Fruit fly (Drosophila melanogaster) whole organism, embryonic: ENCODE measurements around the gene CG15891.
A peak's percentile ranks its signal among the peaks of the same experiment; 100 is the strongest.

ENCODE experiments used
- Abd-B ChIP-seq: fragments of 200-800 bp; sonication (Bioruptor generic); optimal IDR thresholded peaks from 2 replicates; lab custom pipeline; 2018; ENCODE audit warnings: missing biosample characterization, mild to moderate bottlenecking, missing genetic modification characterization, moderate library complexity
- Adf1 ChIP-seq: fragments of 200-800 bp; sonication (Bioruptor generic); IDR thresholded peaks from 2 replicates; pipeline ENCODE4 v1.3.6; 2022; ENCODE audit warnings: missing biosample characterization, missing genetic modification characterization
- CG12104 ChIP-seq: fragments of 200-800 bp; sonication (Bioruptor generic); optimal IDR thresholded peaks from 3 replicates; lab custom pipeline; 2016; ENCODE audit warnings: missing biosample characterization, missing genetic modification characterization
- CG12744 ChIP-seq: fragments of 200-800 bp; sonication (Bioruptor generic); optimal IDR thresholded peaks from 2 replicates; lab custom pipeline; 2016; ENCODE audit warnings: missing biosample characterization, missing genetic modification characterization
- CG13624 ChIP-seq: fragments of 200-800 bp; sonication (Bioruptor generic); optimal IDR thresholded peaks from 2 replicates; lab custom pipeline; 2016; ENCODE audit warnings: missing biosample characterization, missing genetic modification characterization
- CG16815 ChIP-seq: fragments of 200-800 bp; sonication (Bioruptor generic); optimal IDR thresholded peaks from 3 replicates; lab custom pipeline; 2017; ENCODE audit warnings: missing biosample characterization, mild to moderate bottlenecking, missing genetic modification characterization
- CG16863 ChIP-seq: fragments of 200-800 bp; sonication (Bioruptor generic); optimal IDR thresholded peaks from 3 replicates; lab custom pipeline; 2016; ENCODE audit warnings: missing biosample characterization, missing genetic modification characterization
- CG17802 ChIP-seq: fragments of 200-800 bp; sonication (Bioruptor generic); optimal IDR thresholded peaks from 2 replicates; lab custom pipeline; 2018; ENCODE audit warnings: missing biosample characterization, mild to moderate bottlenecking, missing genetic modification characterization, moderate library complexity
- CG18619 ChIP-seq: fragments of 200-800 bp; sonication (Bioruptor generic); optimal IDR thresholded peaks from 3 replicates; lab custom pipeline; 2017; ENCODE audit warnings: missing biosample characterization, mild to moderate bottlenecking, missing genetic modification characterization
- CG33557 ChIP-seq: fragments of 200-800 bp; sonication (Bioruptor generic); optimal IDR thresholded peaks from 2 replicates; lab custom pipeline; 2019; ENCODE audit warnings: missing biosample characterization, mild to moderate bottlenecking, missing genetic modification characterization, moderate library complexity
- CG42726 ChIP-seq: fragments of 200-800 bp; sonication (Bioruptor generic); IDR thresholded peaks from 2 replicates; pipeline ENCODE4 v1.3.6; 2022; ENCODE audit warnings: missing biosample characterization, missing genetic modification characterization; ENCODE audit not compliant: partially characterized antibody
- CG7357 ChIP-seq: fragments of 200-800 bp; sonication (Bioruptor generic); IDR thresholded peaks from 3 replicates; pipeline ENCODE4 v1.3.6; 2022; ENCODE audit warnings: missing biosample characterization, missing genetic modification characterization
- CG7963 ChIP-seq: fragments of 200-800 bp; sonication (Bioruptor generic); IDR thresholded peaks from 3 replicates; pipeline ENCODE4 v1.3.6; 2022; ENCODE audit warnings: missing biosample characterization, missing genetic modification characterization; ENCODE audit not compliant: partially characterized antibody
- CrebB ChIP-seq: fragments of 200-800 bp; sonication (Bioruptor generic); optimal IDR thresholded peaks from 3 replicates; lab custom pipeline; 2018; ENCODE audit warnings: missing biosample characterization, mild to moderate bottlenecking, missing genetic modification characterization
- Elba2 ChIP-seq: fragments of 200-800 bp; sonication (Bioruptor generic); optimal IDR thresholded peaks from 3 replicates; lab custom pipeline; 2016; ENCODE audit warnings: missing biosample characterization, missing genetic modification characterization
- Fer1 ChIP-seq: fragments of 200-800 bp; sonication (Bioruptor generic); optimal IDR thresholded peaks from 2 replicates; lab custom pipeline; 2017; ENCODE audit warnings: missing biosample characterization, mild to moderate bottlenecking, missing genetic modification characterization
- Fer3 ChIP-seq: fragments of 200-800 bp; sonication (Bioruptor generic); optimal IDR thresholded peaks from 2 replicates; lab custom pipeline; 2018; ENCODE audit warnings: missing biosample characterization, mild to moderate bottlenecking, missing genetic modification characterization, moderate library complexity
- Hmr ChIP-seq: fragments of 200-800 bp; sonication (Bioruptor generic); optimal IDR thresholded peaks from 3 replicates; lab custom pipeline; 2017; ENCODE audit warnings: mild to moderate bottlenecking, missing biosample characterization, missing genetic modification reagents, missing genetic modification characterization
- Kr ChIP-seq: fragments of 200-800 bp; sonication (Bioruptor generic); optimal IDR thresholded peaks from 2 replicates; lab custom pipeline; 2017; ENCODE audit warnings: missing biosample characterization, mild to moderate bottlenecking, missing genetic modification characterization
- MBD-R2 ChIP-seq: fragments of 200-800 bp; sonication (Bioruptor generic); IDR thresholded peaks from 2 replicates; pipeline ENCODE4 v1.3.6; 2022; ENCODE audit warnings: missing biosample characterization, missing genetic modification characterization
- Med ChIP-seq: fragments of 200-800 bp; sonication (Bioruptor generic); peaks from one replicate; lab custom pipeline; 2016; ENCODE audit warnings: missing biosample characterization, missing genetic modification characterization, mild to moderate bottlenecking, inconsistent platforms, moderate library complexity
- PHDP ChIP-seq: fragments of 200-800 bp; sonication (Bioruptor generic); optimal IDR thresholded peaks from 3 replicates; lab custom pipeline; 2018; ENCODE audit warnings: missing biosample characterization, mild to moderate bottlenecking, missing genetic modification characterization, moderate library complexity
- Ptx1 ChIP-seq: fragments of 200-800 bp; sonication (Bioruptor generic); IDR thresholded peaks from 2 replicates; pipeline ENCODE4 v1.3.6; 2022; ENCODE audit warnings: missing biosample characterization, missing genetic modification characterization
- Six4 ChIP-seq: fragments of 200-800 bp; sonication (Bioruptor generic); optimal IDR thresholded peaks from 2 replicates; lab custom pipeline; 2016; ENCODE audit warnings: missing biosample characterization, missing genetic modification characterization
- Sox102F ChIP-seq: fragments of 200-800 bp; sonication (Bioruptor generic); optimal IDR thresholded peaks from 2 replicates; lab custom pipeline; 2018; ENCODE audit warnings: missing biosample characterization, mild to moderate bottlenecking, missing genetic modification characterization, moderate library complexity
- Stat92E ChIP-seq, 3 experiments: fragments of >200 bp in 2 of 3; fragments of 200-800 bp in 1 of 3; sonication (Bioruptor generic) in 1 of 3; optimal IDR thresholded peaks; 2 replicates each; lab custom pipeline; 2017 to 2019; ENCODE audit warnings: missing biosample characterization in 3 of 3, missing genetic modification characterization in 3 of 3, mild to moderate bottlenecking in 1 of 3, moderate library complexity in 1 of 3
- Taf1 ChIP-seq: fragments of 200-800 bp; sonication (Bioruptor generic); IDR thresholded peaks from 2 replicates; pipeline ENCODE4 v1.3.6; 2022; ENCODE audit warnings: missing biosample characterization, missing genetic modification characterization
- ara ChIP-seq: fragments of 200-800 bp; sonication (Bioruptor generic); IDR thresholded peaks from 2 replicates; pipeline ENCODE4 v1.3.6; 2022; ENCODE audit warnings: missing biosample characterization, missing genetic modification characterization
- ash1 ChIP-seq: fragments of 200-800 bp; sonication (Bioruptor generic); optimal IDR thresholded peaks from 2 replicates; lab custom pipeline; 2018; ENCODE audit warnings: missing biosample characterization, mild to moderate bottlenecking, missing genetic modification characterization
- ato ChIP-seq: fragments of 200-800 bp; sonication (Bioruptor generic); IDR thresholded peaks from 2 replicates; pipeline ENCODE4 v1.3.6; 2022; ENCODE audit warnings: missing biosample characterization, missing genetic modification characterization; ENCODE audit not compliant: partially characterized antibody
- bowl ChIP-seq: fragments of 200-800 bp; sonication (Bioruptor generic); IDR thresholded peaks from 2 replicates; pipeline ENCODE4 v1.3.6; 2022; ENCODE audit warnings: missing biosample characterization, missing genetic modification characterization
- croc ChIP-seq: fragments of 200-800 bp; sonication (Bioruptor generic); conservative IDR thresholded peaks from 3 replicates; pipeline ENCODE4 v1.3.6; 2022; ENCODE audit warnings: missing biosample characterization, missing genetic modification characterization
- dati ChIP-seq: fragments of 200-800 bp; sonication (Bioruptor generic); IDR thresholded peaks from 2 replicates; pipeline ENCODE4 v1.3.6; 2022; ENCODE audit warnings: missing biosample characterization, missing genetic modification characterization
- dmrt11E ChIP-seq: fragments of 200-800 bp; sonication (Bioruptor generic); optimal IDR thresholded peaks from 3 replicates; lab custom pipeline; 2018; ENCODE audit warnings: missing biosample characterization, mild to moderate bottlenecking, missing genetic modification characterization, moderate library complexity
- gsb ChIP-seq: fragments of 200-800 bp; sonication (Bioruptor generic); IDR thresholded peaks from 2 replicates; pipeline ENCODE4 v1.3.6; 2022; ENCODE audit warnings: missing biosample characterization, missing genetic modification characterization
- inv ChIP-seq: fragments of 200-800 bp; sonication (Bioruptor generic); IDR thresholded peaks from 2 replicates; pipeline ENCODE4 v1.3.6; 2022; ENCODE audit warnings: missing biosample characterization, missing genetic modification characterization; ENCODE audit not compliant: partially characterized antibody
- jumu ChIP-seq: fragments of 200-800 bp; sonication (Bioruptor generic); optimal IDR thresholded peaks from 3 replicates; lab custom pipeline; 2016; ENCODE audit warnings: missing biosample characterization, missing genetic modification characterization
- lab ChIP-seq: fragments of 200-800 bp; sonication (Bioruptor generic); optimal IDR thresholded peaks from 3 replicates; lab custom pipeline; 2017; ENCODE audit warnings: missing biosample characterization, missing genetic modification characterization, mild to moderate bottlenecking, moderate library complexity, missing genetic modification reagents
- luna ChIP-seq: fragments of 200-800 bp; sonication (Bioruptor generic); optimal IDR thresholded peaks from 2 replicates; lab custom pipeline; 2016; ENCODE audit warnings: missing biosample characterization, missing genetic modification characterization
- nom ChIP-seq: fragments of 200-800 bp; sonication (Bioruptor generic); optimal IDR thresholded peaks from 2 replicates; lab custom pipeline; 2017; ENCODE audit warnings: missing biosample characterization, missing genetic modification characterization, mild to moderate bottlenecking, moderate library complexity, missing genetic modification reagents
- prd ChIP-seq, 3 experiments: fragments of >200 bp in 2 of 3; fragments of 200-800 bp in 1 of 3; sonication (Bioruptor generic) in 1 of 3; optimal IDR thresholded peaks in 2 of 3; IDR thresholded peaks in 1 of 3; 2 replicates in 2 of 3; 3 replicates in 1 of 3; pipeline versions ENCODE4 v1.3.6 to Lab custom; 2017 to 2022; ENCODE audit warnings: missing biosample characterization in 1 of 3, missing genetic modification characterization in 1 of 3
- pzg ChIP-seq: fragments of 200-800 bp; sonication (Bioruptor generic); optimal IDR thresholded peaks from 3 replicates; lab custom pipeline; 2018; ENCODE audit warnings: missing biosample characterization, mild to moderate bottlenecking, missing genetic modification characterization, moderate library complexity
- slou ChIP-seq: fragments of 200-800 bp; sonication (Bioruptor generic); optimal IDR thresholded peaks from 3 replicates; lab custom pipeline; 2016; ENCODE audit warnings: missing biosample characterization, missing genetic modification characterization
- stwl ChIP-seq: fragments of 200-800 bp; sonication (Bioruptor generic); optimal IDR thresholded peaks from 3 replicates; lab custom pipeline; 2018; ENCODE audit warnings: missing biosample characterization, mild to moderate bottlenecking, missing genetic modification characterization, moderate library complexity
- tgo ChIP-seq: fragments of 200-800 bp; sonication (Bioruptor generic); IDR thresholded peaks from 3 replicates; pipeline ENCODE4 v1.3.6; 2022; ENCODE audit warnings: missing biosample characterization, missing genetic modification characterization
- tll ChIP-seq, 2 experiments: fragments of 200-800 bp in 1 of 2; fragments of >200 bp in 1 of 2; sonication (Bioruptor generic) in 1 of 2; optimal IDR thresholded peaks; 2 replicates each; lab custom pipeline; 2017 to 2019; ENCODE audit warnings: missing biosample characterization in 2 of 2, missing genetic modification characterization in 2 of 2, mild to moderate bottlenecking in 1 of 2, moderate library complexity in 1 of 2
- toy ChIP-seq: fragments of 200-800 bp; sonication (Bioruptor generic); IDR thresholded peaks from 2 replicates; pipeline ENCODE4 v1.3.6; 2022; ENCODE audit warnings: missing biosample characterization, missing genetic modification characterization
- tx ChIP-seq: fragments of 200-800 bp; sonication (Bioruptor generic); optimal IDR thresholded peaks from 2 replicates; lab custom pipeline; 2016; ENCODE audit warnings: missing biosample characterization, missing genetic modification characterization
- unc-4 ChIP-seq: fragments of 200-800 bp; sonication (Bioruptor generic); IDR thresholded peaks from 2 replicates; pipeline ENCODE4 v1.3.6; 2022; ENCODE audit warnings: missing biosample characterization, missing genetic modification characterization; ENCODE audit not compliant: partially characterized antibody

Gene CG15891

dm6 chrX:6295129-6295539, at the start of gene CG15891, which contains the start of gene CG3815 (continued):
- TF ChIP-seq tx (GFP tag; lab: Kevin White, UChicago) (peak; percentile 28), dmrt11E (peak; percentile 34), luna (no peak), CrebB (tag; lab: Kevin White, UChicago) (no peak), unc-4 (GFP tag; lab: Robert Waterston, UW) (peak; percentile 59; the same call in 1 of the 2 replicates), CG42726 (GFP tag; lab: Robert Waterston, UW) (0 out of 2 replicates have a peak, but pooled peaks have one; percentile 8), CG18619 (GFP tag; lab: Kevin White, UChicago) (peak; percentile 69), CG33557 (peak; percentile 61), CG12104 (peak; percentile 17), prd (optimal IDR thresholded peaks at IDR 0.05; lab: Kevin White, UChicago) (no peak), prd (GFP tag; IDR thresholded peaks at IDR 0.05; lab: Robert Waterston, UW) (peak; percentile 71), CG7357 (peak; percentile 62; the same call in 2 of the 3 replicates), CG13624 (GFP tag; lab: Kevin White, UChicago) (peak; percentile 88), dati (GFP tag; lab: Robert Waterston, UW) (no peak), ash1 (GFP tag; lab: Kevin White, UChicago) (no peak), tgo (peak; percentile 49; the same call in 1 of the 3 replicates), PHDP (no peak), Abd-B (peak; percentile 54), pzg (GFP tag; lab: Kevin White, UChicago) (peak; percentile 73), ato (GFP tag; lab: Robert Waterston, UW) (no peak), bowl (GFP tag; lab: Robert Waterston, UW) (no peak), Fer1 (GFP tag; lab: Kevin White, UChicago) (peak; percentile 67), CG12744 (GFP tag; lab: Kevin White, UChicago) (no peak), slou (GFP tag; lab: Kevin White, UChicago) (no peak), Sox102F (GFP tag; lab: Kevin White, UChicago) (no peak), CG7963 (GFP tag; lab: Robert Waterston, UW) (no peak), CG17802 (peak; percentile 35), lab (GFP tag; lab: Kevin White, UChicago) (no peak), gsb (no peak), Taf1 (GFP tag; lab: Robert Waterston, UW) (no peak; the same call in 1 of the 2 replicates), jumu (GFP tag; lab: Kevin White, UChicago) (peak; percentile 40), Ptx1 (peak; percentile 72), Elba2 (GFP tag; lab: Kevin White, UChicago) (no peak), Fer3 (tag; lab: Kevin White, UChicago) (peak; percentile 48), stwl (tag; lab: Kevin White, UChicago) (peak; percentile 82), Med (GFP tag; lab: Kevin White, UChicago) (peak; percentile 90), croc (peak; percentile 33; the same call in 1 of the 3 replicates), CG16863 (GFP tag; lab: Kevin White, UChicago) (no peak), CG16815 (peak; percentile 28), MBD-R2 (GFP tag; lab: Robert Waterston, UW) (peak; percentile 93), nom (GFP tag; lab: Kevin White, UChicago) (peak; percentile 12), ara (GFP tag; lab: Robert Waterston, UW) (0 out of 2 replicates have a peak, but pooled peaks have one; percentile 7), Kr (GFP tag; lab: Kevin White, UChicago) (no peak), inv (peak; percentile 23; the same call in 1 of the 2 replicates), tll (GFP tag; optimal IDR thresholded peaks at IDR 0.05; lab: Kevin White, UChicago) (peak; percentile 24 to 36), Stat92E (GFP tag; optimal IDR thresholded peaks at IDR 0.05; lab: Kevin White, UChicago) (no peak), Hmr (no peak), Adf1 (GFP tag; lab: Robert Waterston, UW) (peak; percentile 28; the same call in 1 of the 2 replicates), toy (GFP tag; lab: Robert Waterston, UW) (no peak), Six4 (GFP tag; lab: Kevin White, UChicago) (no peak)
